Worm (Caenorhabditis elegans): Measurements from ENCODE around the gene nstp-6.
"Not testable (repeated sequence)": the region's sequence is repeated elsewhere in the genome, so short reads cannot be mapped to it uniquely, and the experiment has no call there.

The nstp-6 gene

ce11 chrIV:3547500-3547899, at the start of gene nstp-6:
TSS of gene nstp-6 (minus strand) at chrIV:3547600.
- TF ChIP-seq lin-13 (tag; optimal IDR thresholded peaks at IDR 0.05) (no peak), sptf-1 (tag; optimal IDR thresholded peaks at IDR 0.05) (no peak), lsy-2 (tag; optimal IDR thresholded peaks at IDR 0.05) (no peak), unc-120 (tag; optimal IDR thresholded peaks at IDR 0.05; ENCODE audit: poor library complexity, severe bottlenecking) (no peak), unc-62 (GFP tag; optimal IDR thresholded peaks at IDR 0.05) (no peak), flh-1 (GFP tag; optimal IDR thresholded peaks at IDR 0.05) (no peak), nhr-12 (tag; optimal IDR thresholded peaks at IDR 0.05) (no peak), ztf-11 (tag; optimal IDR thresholded peaks at IDR 0.05) (no peak), sem-2 (GFP tag; optimal IDR thresholded peaks at IDR 0.05) (no peak), elt-3 (tag; optimal IDR thresholded peaks at IDR 0.05) (no peak), unc-39 (tag; optimal IDR thresholded peaks at IDR 0.05) (no peak), elt-1 (tag; optimal IDR thresholded peaks at IDR 0.05; ENCODE audit: borderline replicate concordance, insufficient read depth) (no peak), nhr-76 (tag; optimal IDR thresholded peaks at IDR 0.05) (no peak)

DNA sequence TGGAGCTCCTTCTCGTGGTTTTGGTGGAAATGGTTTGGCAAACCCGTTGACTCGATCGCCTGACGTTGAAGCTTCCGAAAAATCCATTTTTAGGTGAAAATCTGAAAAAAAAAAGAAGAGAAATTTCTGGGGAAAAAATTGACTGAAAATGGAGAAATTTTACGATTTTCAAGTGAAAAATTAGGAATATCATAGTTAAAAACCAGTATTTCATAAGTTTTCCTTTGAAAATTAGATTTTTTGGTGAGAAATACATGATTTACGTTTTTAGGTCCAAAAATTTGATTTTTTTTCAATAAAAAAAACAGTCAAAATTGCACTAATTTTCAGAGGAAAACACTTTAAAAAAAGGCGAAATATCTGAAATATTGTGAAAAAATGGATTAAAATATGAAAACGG, 46.1 kb upstream of the nstp-6 start, which contains the start of gene taf-2:
taf-2 (minus strand) TSS at position 101 of the 400 bp plus-strand sequence.
- TF ChIP-seq flh-1 (GFP tag; optimal IDR thresholded peaks at IDR 0.05) = no peak
- no peak for TF ChIP-seq ham-2 (GFP tag; optimal IDR thresholded peaks at IDR 0.05)
- TF ChIP-seq ceh-43 (GFP tag; optimal IDR thresholded peaks at IDR 0.05) = no peak
- TF ChIP-seq elt-3 (tag; optimal IDR thresholded peaks at IDR 0.05) = no peak

ce11 chrIV:3590821-3591220, 43.4 kb upstream of the nstp-6 start:
- no peak for TF ChIP-seq elt-1 (tag; optimal IDR thresholded peaks at IDR 0.05; ENCODE audit: borderline replicate concordance, insufficient read depth)
- no peak for TF ChIP-seq mep-1 (tag; optimal IDR thresholded peaks at IDR 0.05)
- no peak for TF ChIP-seq nhr-76 (tag; optimal IDR thresholded peaks at IDR 0.05)
- TF ChIP-seq tbx-8 (GFP tag; optimal IDR thresholded peaks at IDR 0.05) = no peak
- TF ChIP-seq M03D4.4 (tag; optimal IDR thresholded peaks at IDR 0.05) = no peak

DNA sequence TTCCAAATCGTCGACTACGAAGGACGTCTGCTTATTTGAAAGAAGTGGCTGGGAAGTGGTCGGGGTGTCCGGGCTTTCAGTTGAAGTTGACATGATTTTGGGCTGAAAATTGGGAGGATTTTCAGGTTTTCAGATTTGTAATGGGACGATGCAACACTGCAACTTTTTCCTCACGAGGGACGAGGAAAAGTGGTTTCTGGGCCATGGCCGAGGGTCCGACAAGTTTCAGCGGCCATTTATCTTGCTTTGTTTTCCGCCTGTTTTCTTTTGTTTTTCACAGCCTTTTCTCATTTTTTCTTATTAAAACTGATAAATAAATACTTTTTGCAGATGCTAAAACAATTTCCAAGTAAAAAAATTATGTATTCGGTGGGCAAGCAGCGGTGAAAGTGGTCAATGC, 35.4 kb upstream of the nstp-6 start, which contains the start of gene blos-7:
blos-7 (minus strand) TSS at position 101 of the 400 bp plus-strand sequence.
- TF ChIP-seq nhr-12 (tag; optimal IDR thresholded peaks at IDR 0.05); ces-1 (GFP tag; optimal IDR thresholded peaks at IDR 0.05); ham-2 (GFP tag; optimal IDR thresholded peaks at IDR 0.05): not testable (repeated sequence)

DNA sequence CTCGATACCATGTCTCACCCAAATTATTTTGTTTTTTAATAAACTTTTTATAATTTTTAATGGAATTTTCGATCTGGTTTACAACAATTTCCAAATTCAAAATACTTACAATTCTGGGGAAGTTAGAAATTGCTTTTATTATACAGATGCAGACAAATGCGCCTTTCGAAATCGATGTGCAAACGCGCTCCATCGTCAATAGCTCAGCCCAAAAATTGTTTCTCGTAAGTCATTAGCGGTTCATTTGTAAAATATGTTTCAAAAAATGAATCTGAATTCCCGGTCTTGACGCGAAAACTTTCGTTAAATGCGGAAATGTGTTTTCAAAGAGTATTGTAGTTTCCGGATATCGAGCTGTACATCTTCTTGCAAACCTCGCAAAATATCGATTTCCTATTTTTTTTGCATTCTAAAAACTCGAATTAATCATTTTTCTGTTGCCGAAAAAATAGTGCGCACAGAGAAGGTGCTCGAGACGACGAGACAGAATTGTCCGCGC, 32.1 kb upstream of the nstp-6 start, which contains the start of gene Y37E11B.1:
Y37E11B.1 (plus strand) TSS at position 145 of the 499 bp plus-strand sequence.
- TF ChIP-seq sem-2 (GFP tag; optimal IDR thresholded peaks at IDR 0.05) (no peak), mep-1 (tag; optimal IDR thresholded peaks at IDR 0.05) (peak; percentile 44)

DNA sequence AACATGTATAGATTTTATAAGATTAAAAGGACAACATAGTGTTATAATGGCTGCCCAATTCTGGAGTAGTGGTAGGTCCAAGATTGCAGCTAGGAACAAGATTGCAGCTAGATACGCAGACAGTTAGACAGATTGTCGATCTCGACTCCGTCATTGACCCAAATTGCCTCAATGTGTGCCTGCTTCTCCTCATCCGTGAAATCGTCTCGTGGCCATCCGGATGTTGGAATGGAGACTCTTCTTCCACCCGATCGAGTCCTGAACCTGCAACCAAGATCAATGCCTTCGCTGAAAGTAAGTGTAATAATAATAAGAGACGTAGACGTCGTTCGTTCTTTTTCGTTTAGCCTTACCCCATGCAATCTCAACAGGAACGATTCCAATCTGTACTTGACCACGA, 31.3 kb upstream of the nstp-6 start:
- TF ChIP-seq nhr-12 (tag; optimal IDR thresholded peaks at IDR 0.05) (no peak), cnd-1 (tag; optimal IDR thresholded peaks at IDR 0.05) (no peak), unc-120 (tag; optimal IDR thresholded peaks at IDR 0.05; ENCODE audit: poor library complexity, severe bottlenecking) (peak; percentile 28), zip-8 (tag; optimal IDR thresholded peaks at IDR 0.05) (no peak), lin-32 (GFP tag; optimal IDR thresholded peaks at IDR 0.05) (no peak), nhr-237 (tag; optimal IDR thresholded peaks at IDR 0.05) (no peak), drap-1 (GFP tag; optimal IDR thresholded peaks at IDR 0.05) (no peak)

- TF ChIP-seq drap-1 (GFP tag; optimal IDR thresholded peaks at IDR 0.05) (no peak), flh-1 (GFP tag; optimal IDR thresholded peaks at IDR 0.05) (no peak), ham-2 (GFP tag; optimal IDR thresholded peaks at IDR 0.05) (no peak), nhr-237 (tag; optimal IDR thresholded peaks at IDR 0.05) (no peak), unc-62 (GFP tag; optimal IDR thresholded peaks at IDR 0.05) (no peak), unc-39 (tag; optimal IDR thresholded peaks at IDR 0.05) (no peak), hlh-1 (tag; optimal IDR thresholded peaks at IDR 0.05) (no peak), ztf-11 (tag; optimal IDR thresholded peaks at IDR 0.05) (no peak), M03D4.4 (tag; optimal IDR thresholded peaks at IDR 0.05) (no peak), bed-3 (GFP tag; optimal IDR thresholded peaks at IDR 0.05) (no peak), lin-13 (tag; optimal IDR thresholded peaks at IDR 0.05) (no peak), pha-4 (tag; optimal IDR thresholded peaks at IDR 0.05) (no peak), ceh-83 (GFP tag; optimal IDR thresholded peaks at IDR 0.05) (no peak), sem-2 (GFP tag; optimal IDR thresholded peaks at IDR 0.05) (no peak), lsy-2 (tag; optimal IDR thresholded peaks at IDR 0.05) (no peak), blmp-1 (tag; optimal IDR thresholded peaks at IDR 0.05) (no peak)
Measured at ce11 chrIV:3578155-3578554, 30.8 kb upstream of the nstp-6 start, which contains the start of gene Y37E11B.2. TSS of gene Y37E11B.2 (plus strand) at chrIV:3578455.

Data from whole organism, mixed stage, embryonic.